Fruit fly (Drosophila melanogaster) whole organism, adult: ENCODE data around the gene BBS5.

Source experiments
- CG11617 ChIP-seq: fragments of 200-800 bp; sonication (Bioruptor generic); optimal IDR thresholded peaks from 2 replicates; lab custom pipeline; 2017; ENCODE audit warnings: mild to moderate bottlenecking, missing biosample characterization, missing genetic modification reagents, missing genetic modification characterization
- CG14711 ChIP-seq: fragments of 200-800 bp; sonication (Bioruptor generic); optimal IDR thresholded peaks from 2 replicates; lab custom pipeline; 2018; ENCODE audit warnings: missing biosample characterization, mild to moderate bottlenecking, missing genetic modification characterization, moderate library complexity
- CG1620 ChIP-seq: fragments of 200-800 bp; sonication (Bioruptor generic); optimal IDR thresholded peaks from 2 replicates; lab custom pipeline; 2016; ENCODE audit warnings: missing biosample characterization, missing genetic modification characterization
- CG5204 ChIP-seq: fragments of 200-800 bp; sonication (Bioruptor generic); optimal IDR thresholded peaks from 2 replicates; lab custom pipeline; 2016; ENCODE audit warnings: missing biosample characterization, missing genetic modification characterization
- bab1 ChIP-seq: fragments of 200-800 bp; sonication (Bioruptor generic); optimal IDR thresholded peaks from 3 replicates; lab custom pipeline; 2019; ENCODE audit warnings: missing biosample characterization, mild to moderate bottlenecking, missing genetic modification characterization, moderate library complexity
- cic ChIP-seq: fragments of 200-800 bp; sonication (Bioruptor generic); optimal IDR thresholded peaks from 2 replicates; lab custom pipeline; 2017; ENCODE audit warnings: missing biosample characterization, mild to moderate bottlenecking, missing genetic modification characterization, moderate library complexity
- cnc ChIP-seq, 2 experiments: fragments of >200 bp; optimal IDR thresholded peaks; 2 replicates each; lab custom pipeline; 2017
- kay ChIP-seq: fragments of 200-800 bp; sonication (Bioruptor generic); peaks from one replicate; lab custom pipeline; 2016; ENCODE audit warnings: missing biosample characterization, missing genetic modification characterization, borderline replicate concordance
- ovo ChIP-seq: fragments of 200-800 bp; sonication (Bioruptor generic); optimal IDR thresholded peaks from 2 replicates; lab custom pipeline; 2016; ENCODE audit warnings: missing biosample characterization, missing genetic modification characterization
- tj ChIP-seq: fragments of 200-800 bp; sonication (Bioruptor generic); optimal IDR thresholded peaks from 3 replicates; lab custom pipeline; 2017; ENCODE audit warnings: missing biosample characterization, mild to moderate bottlenecking, missing genetic modification characterization, moderate library complexity
- toe ChIP-seq: fragments of 200-800 bp; sonication (Bioruptor generic); optimal IDR thresholded peaks from 2 replicates; lab custom pipeline; 2016; ENCODE audit warnings: missing biosample characterization, missing genetic modification characterization

dm6 chr3R:4866073-4866472 is 50.0 kb downstream of the BBS5 start:
- TF ChIP-seq cnc (optimal IDR thresholded peaks at IDR 0.05; lab: Kevin White, UChicago) (no peak), tj (GFP tag; lab: Kevin White, UChicago) (no peak), kay (no peak), ovo (GFP tag; lab: Kevin White, UChicago) (no peak), CG11617 (GFP tag; lab: Kevin White, UChicago) (no peak), cic (GFP tag; lab: Kevin White, UChicago) (no peak), bab1 (GFP tag; lab: Kevin White, UChicago) (no peak), toe (GFP tag; lab: Kevin White, UChicago) (no peak), CG5204 (no peak), CG14711 (no peak), CG1620 (GFP tag; lab: Kevin White, UChicago) (no peak)
